3 worm cellular contexts compared by ENCODE assay signal in genomic region chrX:768061-768646, ce11.
TF ChIP-seq lines count a peak whose summit lies in the region.

Gene trap-2 (minus strand): TSS chrX:768069.
Gene ile-2 (plus strand): TSS chrX:768596.

TF ChIP-seq in whole organism, L1 larva, 84 proteins besides CTCF, POLR2A, EP300 and RAD21 (continued from another document and continues in another):
- peak; percentile 79 for TF ChIP-seq snpc-4 (tag; optimal IDR thresholded peaks at IDR 0.05; lab: Kevin White, UChicago)
- TF ChIP-seq hlh-4 (tag; optimal IDR thresholded peaks at IDR 0.05; lab: Kevin White, UChicago): no peak
- TF ChIP-seq pqm-1 (tag; optimal IDR thresholded peaks at IDR 0.05; lab: Kevin White, UChicago): no peak
- TF ChIP-seq mep-1 (tag; optimal IDR thresholded peaks at IDR 0.05; lab: Kevin White, UChicago): peak; percentile 87
- peak; percentile 65 for TF ChIP-seq vab-15 (tag; optimal IDR thresholded peaks at IDR 0.05; lab: Kevin White, UChicago)
- TF ChIP-seq alr-1 (tag; optimal IDR thresholded peaks at IDR 0.05; lab: Kevin White, UChicago; ENCODE audit: borderline replicate concordance): no peak
- no peak for TF ChIP-seq zag-1 (tag; optimal IDR thresholded peaks at IDR 0.05; lab: Kevin White, UChicago)
- peak; percentile 67 for TF ChIP-seq irx-1 (tag; optimal IDR thresholded peaks at IDR 0.05; lab: Kevin White, UChicago)
- TF ChIP-seq unc-86 (tag; optimal IDR thresholded peaks at IDR 0.05; lab: Kevin White, UChicago): peak; percentile 83
- peak; percentile 93 for TF ChIP-seq rnt-1 (tag; optimal IDR thresholded peaks at IDR 0.05; lab: Kevin White, UChicago)
- TF ChIP-seq lir-3 (tag; optimal IDR thresholded peaks at IDR 0.05; lab: Kevin White, UChicago; ENCODE audit: poor library complexity): peak; percentile 60
- peak; percentile 55 for TF ChIP-seq dsc-1 (tag; optimal IDR thresholded peaks at IDR 0.05; lab: Kevin White, UChicago)
- no peak for TF ChIP-seq ceh-63 (GFP tag; optimal IDR thresholded peaks at IDR 0.05; lab: Kevin White, UChicago)
- peak; percentile 14 for TF ChIP-seq zip-4 (GFP tag; optimal IDR thresholded peaks at IDR 0.05; lab: Kevin White, UChicago)
- TF ChIP-seq sox-4 (tag; optimal IDR thresholded peaks at IDR 0.05; lab: Kevin White, UChicago): peak; percentile 46
- no peak for TF ChIP-seq aly-2 (tag; optimal IDR thresholded peaks at IDR 0.05; lab: Kevin White, UChicago)
- peak; percentile 75 for TF ChIP-seq isw-1 (GFP tag; IDR thresholded peaks at IDR 0.05; lab: Robert Waterston, UW)
- TF ChIP-seq aha-1 (tag; optimal IDR thresholded peaks at IDR 0.05; lab: Kevin White, UChicago): no peak
- TF ChIP-seq lin-15B (tag; optimal IDR thresholded peaks at IDR 0.05; lab: Kevin White, UChicago): peak; percentile 89
- TF ChIP-seq sup-37 (GFP tag; optimal IDR thresholded peaks at IDR 0.05; lab: Kevin White, UChicago): peak; percentile 51
- TF ChIP-seq grh-1 (GFP tag; IDR thresholded peaks at IDR 0.05; lab: Robert Waterston, UW): peak; percentile 71
- peak; percentile 70 for TF ChIP-seq ztf-4 (tag; optimal IDR thresholded peaks at IDR 0.05; lab: Kevin White, UChicago)
- peak; percentile 91 for TF ChIP-seq nhr-77 (tag; optimal IDR thresholded peaks at IDR 0.05; lab: Kevin White, UChicago)
- TF ChIP-seq dpl-1 (GFP tag; optimal IDR thresholded peaks at IDR 0.05; lab: Kevin White, UChicago): peak; percentile 65 to 69 (median 68)
- TF ChIP-seq nhr-237 (tag; optimal IDR thresholded peaks at IDR 0.05; lab: Kevin White, UChicago): peak; percentile 70
- no peak for TF ChIP-seq nhr-28 (tag; optimal IDR thresholded peaks at IDR 0.05; lab: Kevin White, UChicago)
- TF ChIP-seq tlp-1 (tag; optimal IDR thresholded peaks at IDR 0.05; lab: Kevin White, UChicago): no peak
- no peak for TF ChIP-seq nhr-12 (tag; optimal IDR thresholded peaks at IDR 0.05; lab: Kevin White, UChicago)
- no peak for TF ChIP-seq efl-3 (GFP tag; optimal IDR thresholded peaks at IDR 0.05; lab: Kevin White, UChicago)
- peak; percentile 91 for TF ChIP-seq xbp-1 (tag; optimal IDR thresholded peaks at IDR 0.05; lab: Kevin White, UChicago)
- TF ChIP-seq ztf-11 (tag; optimal IDR thresholded peaks at IDR 0.05; lab: Kevin White, UChicago): peak in 1 of 2 experiments; percentile 40
- peak; percentile 93 for TF ChIP-seq fkh-8 (tag; optimal IDR thresholded peaks at IDR 0.05; lab: Kevin White, UChicago)
- no peak for TF ChIP-seq ces-1 (GFP tag; optimal IDR thresholded peaks at IDR 0.05; lab: Kevin White, UChicago)
- peak; percentile 93 for TF ChIP-seq nhr-85 (tag; lab: Kevin White, UChicago)
- TF ChIP-seq swsn-7 (tag; optimal IDR thresholded peaks at IDR 0.05; lab: Kevin White, UChicago): peak; percentile 91
- peak; percentile 56 for TF ChIP-seq elt-2 (tag; optimal IDR thresholded peaks at IDR 0.05; lab: Kevin White, UChicago)
- TF ChIP-seq hlh-17 (GFP tag; optimal IDR thresholded peaks at IDR 0.05; lab: Kevin White, UChicago; ENCODE audit: borderline replicate concordance): no peak
- TF ChIP-seq fkh-4 (tag; optimal IDR thresholded peaks at IDR 0.05; lab: Kevin White, UChicago; ENCODE audit: borderline replicate concordance): no peak
- peak; percentile 90 for TF ChIP-seq jun-1 (tag; optimal IDR thresholded peaks at IDR 0.05; lab: Kevin White, UChicago)
- peak; percentile 62 for TF ChIP-seq hpl-2 (GFP tag; optimal IDR thresholded peaks at IDR 0.05; lab: Kevin White, UChicago)
- TF ChIP-seq C16A3.4 (tag; optimal IDR thresholded peaks at IDR 0.05; lab: Kevin White, UChicago): peak; percentile 94
- peak; percentile 7 for TF ChIP-seq C04F5.9 (tag; optimal IDR thresholded peaks at IDR 0.05; lab: Kevin White, UChicago)
- no peak for TF ChIP-seq mef-2 (tag; optimal IDR thresholded peaks at IDR 0.05; lab: Kevin White, UChicago)
- peak; percentile 34 for TF ChIP-seq ceh-8 (GFP tag; optimal IDR thresholded peaks at IDR 0.05; lab: Kevin White, UChicago)

TF ChIP-seq in whole organism, L3 larva, 47 proteins besides CTCF, POLR2A, EP300 and RAD21 (continued from another document):
- TF ChIP-seq unc-62 (GFP tag; optimal IDR thresholded peaks at IDR 0.05; lab: Kevin White, UChicago) (peak; percentile 71), ztf-11 (tag; optimal IDR thresholded peaks at IDR 0.05; lab: Kevin White, UChicago) (no peak), ceh-28 (tag; optimal IDR thresholded peaks at IDR 0.05; lab: Kevin White, UChicago) (peak; percentile 75), ama-1 (optimal IDR thresholded peaks at IDR 0.05; lab: Kevin White, UChicago) (peak; percentile 20), lsy-12 (tag; optimal IDR thresholded peaks at IDR 0.05; lab: Kevin White, UChicago) (peak; percentile 85), egl-5 (tag; optimal IDR thresholded peaks at IDR 0.05; lab: Kevin White, UChicago) (peak; percentile 90), hmg-11 (tag; optimal IDR thresholded peaks at IDR 0.05; lab: Kevin White, UChicago) (peak; percentile 99), mdl-1 (tag; optimal IDR thresholded peaks at IDR 0.05; lab: Kevin White, UChicago) (no peak), nhr-11 (tag; optimal IDR thresholded peaks at IDR 0.05; lab: Kevin White, UChicago) (no peak), ceh-82 (tag; optimal IDR thresholded peaks at IDR 0.05; lab: Kevin White, UChicago) (no peak), R02D3.7 (tag; optimal IDR thresholded peaks at IDR 0.05; lab: Kevin White, UChicago) (peak; percentile 65), daf-12 (tag; optimal IDR thresholded peaks at IDR 0.05; lab: Kevin White, UChicago) (no peak), unc-39 (tag; optimal IDR thresholded peaks at IDR 0.05; lab: Kevin White, UChicago) (no peak), jun-1 (tag; optimal IDR thresholded peaks at IDR 0.05; lab: Kevin White, UChicago) (peak; percentile 89), fos-1 (tag; optimal IDR thresholded peaks at IDR 0.05; lab: Kevin White, UChicago) (peak; percentile 84), nhr-25 (tag; optimal IDR thresholded peaks at IDR 0.05; lab: Kevin White, UChicago) (peak; percentile 98), nhr-43 (tag; optimal IDR thresholded peaks at IDR 0.05; lab: Kevin White, UChicago; ENCODE audit: poor library complexity, severe bottlenecking) (peak; percentile 89), aly-2 (tag; optimal IDR thresholded peaks at IDR 0.05; lab: Kevin White, UChicago) (no peak), nhr-12 (tag; optimal IDR thresholded peaks at IDR 0.05; lab: Kevin White, UChicago) (no peak), nhr-237 (tag; optimal IDR thresholded peaks at IDR 0.05; lab: Kevin White, UChicago) (no peak), ceh-16 (tag; optimal IDR thresholded peaks at IDR 0.05; lab: Kevin White, UChicago) (no peak), snpc-4 (tag; optimal IDR thresholded peaks at IDR 0.05; lab: Kevin White, UChicago) (peak; percentile 91), tbx-2 (tag; optimal IDR thresholded peaks at IDR 0.05; lab: Kevin White, UChicago) (peak; percentile 68), nhr-77 (tag; optimal IDR thresholded peaks at IDR 0.05; lab: Kevin White, UChicago) (peak; percentile 33), nhr-67 (tag; optimal IDR thresholded peaks at IDR 0.05; lab: Kevin White, UChicago) (no peak), nfya-1 (tag; optimal IDR thresholded peaks at IDR 0.05; lab: Kevin White, UChicago; ENCODE audit: insufficient read depth) (peak; percentile 98), mml-1 (tag; optimal IDR thresholded peaks at IDR 0.05; lab: Kevin White, UChicago) (no peak), egl-27 (tag; optimal IDR thresholded peaks at IDR 0.05; lab: Kevin White, UChicago) (peak; percentile 52)

TF ChIP-seq in whole organism, young adult, 124 proteins besides CTCF, POLR2A, EP300 and RAD21 (continued from another document and continues in another):
- peak; percentile 37 for TF ChIP-seq F23B12.7 (tag; optimal IDR thresholded peaks at IDR 0.05; lab: Kevin White, UChicago; ENCODE audit: insufficient read depth)
- TF ChIP-seq athp-1 (tag; optimal IDR thresholded peaks at IDR 0.05; lab: Kevin White, UChicago): peak; percentile 8
- no peak for TF ChIP-seq nfya-1 (tag; optimal IDR thresholded peaks at IDR 0.05; lab: Kevin White, UChicago; ENCODE audit: borderline replicate concordance, insufficient read depth)
- no peak for TF ChIP-seq F49E8.2 (tag; optimal IDR thresholded peaks at IDR 0.05; lab: Kevin White, UChicago; ENCODE audit: insufficient read depth)
- no peak for TF ChIP-seq F52B5.7 (tag; optimal IDR thresholded peaks at IDR 0.05; lab: Kevin White, UChicago)
- TF ChIP-seq mcd-1 (GFP tag; IDR thresholded peaks at IDR 0.05; lab: Robert Waterston, UW): peak; percentile 99
- TF ChIP-seq sptf-2 (GFP tag; optimal IDR thresholded peaks at IDR 0.05; lab: Kevin White, UChicago): peak; percentile 71
- TF ChIP-seq Y53F4B.3 (GFP tag; IDR thresholded peaks at IDR 0.05; lab: Robert Waterston, UW): no peak
- no peak for TF ChIP-seq cebp-2 (GFP tag; IDR thresholded peaks at IDR 0.05; lab: Robert Waterston, UW)
- peak; percentile 94 for TF ChIP-seq attf-5 (GFP tag; optimal IDR thresholded peaks at IDR 0.05; lab: Kevin White, UChicago)
- TF ChIP-seq ceh-79 (tag; optimal IDR thresholded peaks at IDR 0.05; lab: Kevin White, UChicago): no peak
- TF ChIP-seq Y56A3A.18 (GFP tag; IDR thresholded peaks at IDR 0.05; lab: Robert Waterston, UW): peak; percentile 83; the same call in 1 of the 2 replicates
- peak; percentile 76 for TF ChIP-seq tlf-1 (GFP tag; optimal IDR thresholded peaks at IDR 0.05; lab: Kevin White, UChicago)
- TF ChIP-seq F55B11.4 (tag; optimal IDR thresholded peaks at IDR 0.05; lab: Kevin White, UChicago; ENCODE audit: borderline replicate concordance, insufficient read depth): no peak
- TF ChIP-seq nhr-90 (tag; optimal IDR thresholded peaks at IDR 0.05; lab: Kevin White, UChicago): peak; percentile 95
- TF ChIP-seq unc-130 (GFP tag; optimal IDR thresholded peaks at IDR 0.05; lab: Kevin White, UChicago): no peak
- TF ChIP-seq ama-1 (optimal IDR thresholded peaks at IDR 0.05; lab: Kevin White, UChicago): no peak
- no peak for TF ChIP-seq ama-1 (GFP tag; optimal IDR thresholded peaks at IDR 0.05; lab: Kevin White, UChicago)
- peak; percentile 96 for TF ChIP-seq K12H6.12 (tag; optimal IDR thresholded peaks at IDR 0.05; lab: Kevin White, UChicago)
- peak; percentile 79 for TF ChIP-seq madf-10 (tag; optimal IDR thresholded peaks at IDR 0.05; lab: Kevin White, UChicago)
- peak; percentile 56 for TF ChIP-seq unc-62 (GFP tag; optimal IDR thresholded peaks at IDR 0.05; lab: Kevin White, UChicago)
- 0 out of 2 replicates have a peak, but pooled peaks have one; percentile 34 for TF ChIP-seq madf-3 (GFP tag; IDR thresholded peaks at IDR 0.05; lab: Robert Waterston, UW)
- TF ChIP-seq lin-35 (GFP tag; optimal IDR thresholded peaks at IDR 0.05; lab: Kevin White, UChicago): peak in 1 of 3 experiments; percentile 15
- TF ChIP-seq pbrm-1 (GFP tag; IDR thresholded peaks at IDR 0.05; lab: Robert Waterston, UW): peak; percentile 76; the same call in 1 of the 2 replicates
- TF ChIP-seq hmg-1.2 (GFP tag; IDR thresholded peaks at IDR 0.05; lab: Robert Waterston, UW): peak; percentile 68
- TF ChIP-seq mel-28 (tag; optimal IDR thresholded peaks at IDR 0.05; lab: Kevin White, UChicago; ENCODE audit: borderline replicate concordance): no peak
- no peak for TF ChIP-seq hsf-1 (GFP tag; IDR thresholded peaks at IDR 0.05; lab: Robert Waterston, UW)
- TF ChIP-seq tbx-9 (tag; optimal IDR thresholded peaks at IDR 0.05; lab: Kevin White, UChicago; ENCODE audit: borderline replicate concordance): no peak
- TF ChIP-seq ztf-18 (tag; optimal IDR thresholded peaks at IDR 0.05; lab: Kevin White, UChicago): peak; percentile 79
- TF ChIP-seq die-1 (tag; optimal IDR thresholded peaks at IDR 0.05; lab: Kevin White, UChicago): peak; percentile 10
- peak; percentile 79 for TF ChIP-seq ztf-26 (tag; optimal IDR thresholded peaks at IDR 0.05; lab: Kevin White, UChicago)
- TF ChIP-seq dpl-1 (GFP tag; optimal IDR thresholded peaks at IDR 0.05; lab: Kevin White, UChicago): no peak
- TF ChIP-seq him-1 (tag; optimal IDR thresholded peaks at IDR 0.05; lab: Kevin White, UChicago): no peak
- TF ChIP-seq lsy-27 (tag; optimal IDR thresholded peaks at IDR 0.05; lab: Kevin White, UChicago; ENCODE audit: borderline replicate concordance, insufficient read depth): no peak
- TF ChIP-seq lin-40 (tag; optimal IDR thresholded peaks at IDR 0.05; lab: Kevin White, UChicago): peak; percentile 88
- TF ChIP-seq T07F8.4 (tag; optimal IDR thresholded peaks at IDR 0.05; lab: Kevin White, UChicago): no peak
- TF ChIP-seq nhr-27 (tag; optimal IDR thresholded peaks at IDR 0.05; lab: Kevin White, UChicago): no peak
- TF ChIP-seq nhr-120 (GFP tag; IDR thresholded peaks at IDR 0.05; lab: Robert Waterston, UW): 0 out of 2 replicates have a peak, but pooled peaks have one; percentile 17
- TF ChIP-seq K11D2.4 (GFP tag; IDR thresholded peaks at IDR 0.05; lab: Robert Waterston, UW): peak; percentile 40; the same call in 1 of the 2 replicates
- TF ChIP-seq lag-1 (GFP tag; IDR thresholded peaks at IDR 0.05; lab: Robert Waterston, UW): no peak
- no peak for TF ChIP-seq mes-4 (tag; optimal IDR thresholded peaks at IDR 0.05; lab: Kevin White, UChicago)
- TF ChIP-seq ekl-4 (GFP tag; IDR thresholded peaks at IDR 0.05; lab: Robert Waterston, UW): peak; percentile 39; the same call in 1 of the 2 replicates
- TF ChIP-seq ceh-27 (GFP tag; optimal IDR thresholded peaks at IDR 0.05; lab: Kevin White, UChicago): peak; percentile 91
- TF ChIP-seq F33H1.4 (GFP tag; IDR thresholded peaks at IDR 0.05; lab: Robert Waterston, UW): no peak
- TF ChIP-seq F39B2.1 (GFP tag; IDR thresholded peaks at IDR 0.05; lab: Robert Waterston, UW): no peak
- peak; percentile 90 for TF ChIP-seq Y53G8AR.9 (GFP tag; conservative IDR thresholded peaks at IDR 0.05; lab: Robert Waterston, UW)
- no peak for TF ChIP-seq nhr-179 (tag; optimal IDR thresholded peaks at IDR 0.05; lab: Kevin White, UChicago)
- TF ChIP-seq snpc-1.3 (tag; optimal IDR thresholded peaks at IDR 0.05; lab: Kevin White, UChicago; ENCODE audit: insufficient read depth): no peak
- TF ChIP-seq attf-6 (GFP tag; IDR thresholded peaks at IDR 0.05; lab: Robert Waterston, UW): no peak
- peak; percentile 73 for TF ChIP-seq lin-54 (GFP tag; optimal IDR thresholded peaks at IDR 0.05; lab: Kevin White, UChicago)
- no peak for TF ChIP-seq madf-6 (GFP tag; IDR thresholded peaks at IDR 0.05; lab: Robert Waterston, UW)
- TF ChIP-seq gei-17 (GFP tag; optimal IDR thresholded peaks at IDR 0.05; lab: Kevin White, UChicago): peak; percentile 68
- TF ChIP-seq cebp-1 (GFP tag; IDR thresholded peaks at IDR 0.05; lab: Robert Waterston, UW): peak; percentile 64
- peak; percentile 89 for TF ChIP-seq cebp-1 (tag; optimal IDR thresholded peaks at IDR 0.05; lab: Kevin White, UChicago)
- TF ChIP-seq attf-3 (GFP tag; conservative IDR thresholded peaks at IDR 0.05; lab: Robert Waterston, UW): 0 out of 2 replicates have a peak, but pooled peaks have one; percentile 23
- no peak for TF ChIP-seq xnd-1 (tag; optimal IDR thresholded peaks at IDR 0.05; lab: Kevin White, UChicago)
- no peak for TF ChIP-seq B0019.2 (GFP tag; conservative IDR thresholded peaks at IDR 0.05; lab: Robert Waterston, UW)
- TF ChIP-seq hlh-26 (GFP tag; conservative IDR thresholded peaks at IDR 0.05; lab: Robert Waterston, UW): no peak
- TF ChIP-seq sdz-38 (tag; optimal IDR thresholded peaks at IDR 0.05; lab: Kevin White, UChicago): no peak
- TF ChIP-seq hmg-20 (GFP tag; IDR thresholded peaks at IDR 0.05; lab: Robert Waterston, UW): peak; percentile 60; the same call in 1 of the 2 replicates
- TF ChIP-seq snpc-1.1 (tag; optimal IDR thresholded peaks at IDR 0.05; lab: Kevin White, UChicago; ENCODE audit: insufficient read depth): no peak
- no peak for TF ChIP-seq ceh-91 (GFP tag; IDR thresholded peaks at IDR 0.05; lab: Robert Waterston, UW)
- TF ChIP-seq zim-3 (tag; optimal IDR thresholded peaks at IDR 0.05; lab: Kevin White, UChicago): no peak
- TF ChIP-seq C17E4.6 (GFP tag; IDR thresholded peaks at IDR 0.05; lab: Robert Waterston, UW): no peak
- no peak for TF ChIP-seq let-526 (GFP tag; IDR thresholded peaks at IDR 0.05; lab: Robert Waterston, UW)
- peak; percentile 61 for TF ChIP-seq C06A6.2 (GFP tag; conservative IDR thresholded peaks at IDR 0.05; lab: Robert Waterston, UW)
- no peak for TF ChIP-seq fkh-3 (tag; optimal IDR thresholded peaks at IDR 0.05; lab: Kevin White, UChicago)
- TF ChIP-seq aptf-2 (GFP tag; conservative IDR thresholded peaks at IDR 0.05; lab: Robert Waterston, UW): no peak
